Worm (Caenorhabditis elegans) whole organism, young adult: ENCODE data around the gene tag-243.

Experiments
- F10E7.11 ChIP-seq: sonication (generic microtip); optimal IDR thresholded peaks from 2 replicates; lab custom pipeline; 2017; ENCODE audit warnings: mild to moderate bottlenecking, missing genetic modification characterization, moderate library complexity, missing compliant biosample characterization
- F22D6.2 ChIP-seq: sonication (generic microtip); optimal IDR thresholded peaks from 2 replicates; lab custom pipeline; 2016; ENCODE audit warnings: mild to moderate bottlenecking, missing genetic modification characterization, missing compliant biosample characterization
- F33H1.4 ChIP-seq: fragments of 200-800 bp; sonication (Bioruptor generic); IDR thresholded peaks from 2 replicates; pipeline ENCODE4 v1.3.6; 2022; ENCODE audit warnings: missing genetic modification reagents, missing genetic modification characterization, missing compliant biosample characterization
- F57A8.1 ChIP-seq: fragments of 200-800 bp; sonication (Bioruptor generic); optimal IDR thresholded peaks from 2 replicates; lab custom pipeline; 2018; ENCODE audit warnings: mild to moderate bottlenecking, missing genetic modification characterization, moderate library complexity, missing compliant biosample characterization
- K11D2.4 ChIP-seq: fragments of 200-800 bp; sonication (Bioruptor generic); IDR thresholded peaks from 2 replicates; pipeline ENCODE4 v1.3.6; 2022; ENCODE audit warnings: missing genetic modification reagents, missing genetic modification characterization, missing compliant biosample characterization
- Y53F4B.3 ChIP-seq: fragments of 200-800 bp; sonication (Bioruptor generic); IDR thresholded peaks from 2 replicates; pipeline ENCODE4 v1.3.6; 2022; ENCODE audit warnings: missing genetic modification reagents, missing genetic modification characterization, missing compliant biosample characterization
- Y79H2A.3 ChIP-seq: fragments of 200-800 bp; sonication (Bioruptor generic); conservative IDR thresholded peaks from 2 replicates; pipeline ENCODE4 v1.3.6; 2022; ENCODE audit warnings: missing genetic modification reagents, missing genetic modification characterization, missing compliant biosample characterization
- Y95B8A.8 ChIP-seq: fragments of 200-800 bp; sonication (Bioruptor generic); IDR thresholded peaks from 2 replicates; pipeline ENCODE4 v1.3.6; 2022; ENCODE audit warnings: missing genetic modification reagents, missing genetic modification characterization, missing compliant biosample characterization
- attf-3 ChIP-seq: fragments of 200-800 bp; sonication (Bioruptor generic); conservative IDR thresholded peaks from 2 replicates; pipeline ENCODE4 v1.3.6; 2022; ENCODE audit warnings: missing genetic modification reagents, missing genetic modification characterization, missing compliant biosample characterization
- bed-1 ChIP-seq: fragments of 200-800 bp; sonication (Bioruptor generic); IDR thresholded peaks from 2 replicates; pipeline ENCODE4 v1.3.6; 2022; ENCODE audit warnings: missing genetic modification reagents, missing genetic modification characterization, missing compliant biosample characterization
- ceh-27 ChIP-seq: fragments of 200-800 bp; sonication (Bioruptor generic); optimal IDR thresholded peaks from 2 replicates; lab custom pipeline; 2018; ENCODE audit warnings: mild to moderate bottlenecking, missing genetic modification characterization, moderate library complexity, missing compliant biosample characterization
- ceh-40 ChIP-seq: fragments of 200-800 bp; sonication (Bioruptor generic); IDR thresholded peaks from 2 replicates; pipeline ENCODE4 v1.3.6; 2022; ENCODE audit warnings: missing genetic modification characterization, missing compliant biosample characterization
- die-1 ChIP-seq: sonication (generic microtip); optimal IDR thresholded peaks from 2 replicates; lab custom pipeline; 2016; ENCODE audit warnings: missing genotype, mild to moderate bottlenecking, missing genetic modification characterization, missing compliant biosample characterization
- dpff-1 ChIP-seq: sonication (generic microtip); optimal IDR thresholded peaks from 2 replicates; lab custom pipeline; 2017; ENCODE audit warnings: mild to moderate bottlenecking, missing genetic modification characterization, missing compliant biosample characterization
- fkh-3 ChIP-seq: sonication (generic microtip); optimal IDR thresholded peaks from 2 replicates; lab custom pipeline; 2016; ENCODE audit warnings: mild to moderate bottlenecking, missing genetic modification characterization, missing compliant biosample characterization
- hlh-26 ChIP-seq: fragments of 200-800 bp; sonication (Bioruptor generic); conservative IDR thresholded peaks from 2 replicates; pipeline ENCODE4 v1.3.6; 2022; ENCODE audit warnings: missing genetic modification reagents, missing genetic modification characterization, missing compliant biosample characterization
- hmg-1.2 ChIP-seq: fragments of 200-800 bp; sonication (Bioruptor generic); IDR thresholded peaks from 2 replicates; pipeline ENCODE4 v1.3.6; 2022; ENCODE audit warnings: missing genetic modification reagents, missing genetic modification characterization, missing compliant biosample characterization
- hrde-1 ChIP-seq: sonication (generic microtip); optimal IDR thresholded peaks from 2 replicates; lab custom pipeline; 2016; ENCODE audit warnings: missing genetic modification characterization, mild to moderate bottlenecking, missing compliant biosample characterization, moderate library complexity, missing genotype, missing genetic modification reagents, borderline replicate concordance
- let-607 ChIP-seq, 2 experiments: fragments of 200-800 bp in 1 of 2; sonication (Bioruptor generic) in 1 of 2; sonication (generic microtip) in 1 of 2; optimal IDR thresholded peaks; 2 replicates each; lab custom pipeline; 2016 to 2018; ENCODE audit warnings: mild to moderate bottlenecking in 2 of 2, missing compliant biosample characterization in 2 of 2, missing genetic modification characterization in 2 of 2, moderate library complexity in 2 of 2, missing genotype in 1 of 2
- lsl-1 ChIP-seq: fragments of 200-800 bp; sonication (Bioruptor generic); optimal IDR thresholded peaks from 2 replicates; lab custom pipeline; 2018; ENCODE audit warnings: mild to moderate bottlenecking, missing genetic modification characterization, moderate library complexity, missing compliant biosample characterization
- mcd-1 ChIP-seq: fragments of 200-800 bp; sonication (Bioruptor generic); IDR thresholded peaks from 2 replicates; pipeline ENCODE4 v1.3.6; 2022; ENCODE audit warnings: missing genetic modification reagents, missing genetic modification characterization, missing compliant biosample characterization
- mxl-1 ChIP-seq: sonication (generic microtip); optimal IDR thresholded peaks from 2 replicates; lab custom pipeline; 2016; ENCODE audit warnings: missing genetic modification characterization, missing compliant biosample characterization
- rcor-1 ChIP-seq: fragments of 200-800 bp; sonication (Bioruptor generic); IDR thresholded peaks from 2 replicates; pipeline ENCODE4 v1.3.6; 2022; ENCODE audit warnings: missing genetic modification reagents, missing genetic modification characterization, missing compliant biosample characterization
- rec-8 ChIP-seq, 2 experiments: sonication (generic microtip); optimal IDR thresholded peaks; 2 replicates each; lab custom pipeline; 2016; ENCODE audit warnings: mild to moderate bottlenecking in 2 of 2, missing genetic modification characterization in 2 of 2, missing genetic modification reagents in 2 of 2, missing genotype in 2 of 2, missing biosample characterization in 1 of 2, missing compliant biosample characterization in 1 of 2, moderate library complexity in 1 of 2
- repo-1 ChIP-seq: sonication (generic microtip); optimal IDR thresholded peaks from 2 replicates; lab custom pipeline; 2017; ENCODE audit warnings: mild to moderate bottlenecking, missing genetic modification characterization, missing compliant biosample characterization
- rpc-1 ChIP-seq, 2 experiments: fragments of 150-350 bp in 1 of 2; sonication (generic microtip) in 1 of 2; optimal IDR thresholded peaks; 2 replicates each; lab custom pipeline; 2014 to 2018; ENCODE audit warnings: missing biosample characterization in 1 of 2, missing genetic modification characterization in 1 of 2, missing genetic modification reagents in 1 of 2, missing genotype in 1 of 2
- snpc-1.3 ChIP-seq: sonication (generic microtip); optimal IDR thresholded peaks from 2 replicates; lab custom pipeline; 2017; ENCODE audit warnings: missing genetic modification characterization, mild to moderate bottlenecking, missing compliant biosample characterization, antibody characterized with exemption, moderate library complexity, missing genotype, missing genetic modification reagents; ENCODE audit not compliant: insufficient read depth
- snpc-3.4 ChIP-seq: sonication (generic microtip); optimal IDR thresholded peaks from 2 replicates; lab custom pipeline; 2017; ENCODE audit warnings: missing genetic modification characterization, mild to moderate bottlenecking, missing compliant biosample characterization, antibody characterized with exemption, moderate library complexity, missing genotype, missing genetic modification reagents
- snpc-4 ChIP-seq, 5 experiments: fragments of 150-350 bp in 1 of 5; sonication (generic microtip) in 4 of 5; optimal IDR thresholded peaks; 2 replicates each; lab custom pipeline; 2014 to 2018; ENCODE audit warnings: missing genetic modification characterization in 5 of 5, missing biosample characterization in 3 of 5, antibody characterized with exemption in 2 of 5, mild to moderate bottlenecking in 2 of 5, missing compliant biosample characterization in 2 of 5, missing genotype in 2 of 5, moderate library complexity in 2 of 5, missing genetic modification reagents in 1 of 5
- somi-1 ChIP-seq: fragments of 200-800 bp; sonication (Bioruptor generic); optimal IDR thresholded peaks from 2 replicates; lab custom pipeline; 2018; ENCODE audit warnings: mild to moderate bottlenecking, missing genetic modification characterization, missing compliant biosample characterization
- sptf-2 ChIP-seq: fragments of 200-800 bp; sonication (Bioruptor generic); optimal IDR thresholded peaks from 2 replicates; lab custom pipeline; 2018; ENCODE audit warnings: mild to moderate bottlenecking, missing genetic modification characterization, missing compliant biosample characterization
- xnd-1 ChIP-seq: sonication (generic microtip); optimal IDR thresholded peaks from 2 replicates; lab custom pipeline; 2016; ENCODE audit warnings: missing genotype, missing genetic modification reagents, missing genetic modification characterization, missing compliant biosample characterization
- ztf-26 ChIP-seq: sonication (generic microtip); optimal IDR thresholded peaks from 2 replicates; lab custom pipeline; 2017; ENCODE audit warnings: missing genetic modification characterization, missing compliant biosample characterization

The tag-243 gene

ce11 chrIII:4708909-4709308, 20.7 kb upstream of the tag-243 start, which contains the start of gene T04A8.18:
Gene T04A8.18, plus strand, starts transcription at chrIII:4709209.
- TF ChIP-seq die-1 (tag; lab: Kevin White, UChicago), result no peak
- TF ChIP-seq rpc-1 (optimal IDR thresholded peaks at IDR 0.05; lab: Kevin White, UChicago), result no peak
- no peak for TF ChIP-seq rpc-1 (tag; optimal IDR thresholded peaks at IDR 0.05; lab: Kevin White, UChicago)
- no peak for TF ChIP-seq somi-1 (GFP tag; lab: Kevin White, UChicago)

ce11 chrIII:4706678-4707077, 18.4 kb upstream of the tag-243 start, which contains the start of gene T04A8.13:
Gene T04A8.13, plus strand, starts transcription at chrIII:4706978.
- TF ChIP-seq F57A8.1 (GFP tag; lab: Kevin White, UChicago) (no peak), attf-3 (GFP tag; lab: Robert Waterston, UW) (no peak), F22D6.2 (tag; lab: Kevin White, UChicago) (no peak), Y95B8A.8 (GFP tag; lab: Robert Waterston, UW) (no peak), ztf-26 (no peak), bed-1 (GFP tag; lab: Robert Waterston, UW) (no peak), fkh-3 (tag; lab: Kevin White, UChicago) (no peak)

ce11 chrIII:4705207-4705606, 17.0 kb upstream of the tag-243 start, which contains the start of gene pgap-2:
Gene pgap-2, plus strand, starts transcription at chrIII:4705507.
- no peak for TF ChIP-seq xnd-1
- no peak for TF ChIP-seq K11D2.4 (GFP tag; lab: Robert Waterston, UW)
- TF ChIP-seq ceh-40 (GFP tag; lab: Robert Waterston, UW), result no peak
- no peak for TF ChIP-seq sptf-2 (GFP tag; lab: Kevin White, UChicago)
- TF ChIP-seq F10E7.11, result no peak
- TF ChIP-seq let-607 (tag; optimal IDR thresholded peaks at IDR 0.05; lab: Kevin White, UChicago), result no peak
- TF ChIP-seq rcor-1 (GFP tag; lab: Robert Waterston, UW), result no peak

ce11 chrIII:4703932-4704454, 15.7 kb upstream of the tag-243 start, which contains the start of the genes clp-2 and mrpl-16:
Gene clp-2, minus strand, starts transcription at chrIII:4704025.
Gene mrpl-16, plus strand, starts transcription at chrIII:4704404.
- TF ChIP-seq Y79H2A.3 (GFP tag; lab: Robert Waterston, UW) (no peak), hrde-1 (tag; lab: Kevin White, UChicago) (no peak), mcd-1 (GFP tag; lab: Robert Waterston, UW) (peak; percentile 51; the same call in 1 of the 2 replicates), F33H1.4 (peak; percentile 14; the same call in 1 of the 2 replicates), F57A8.1 (GFP tag; lab: Kevin White, UChicago) (no peak), Y53F4B.3 (GFP tag; lab: Robert Waterston, UW) (no peak), snpc-3.4 (tag; lab: Kevin White, UChicago) (no peak), lsl-1 (peak; percentile 24), hmg-1.2 (GFP tag; lab: Robert Waterston, UW) (peak; percentile 96)

ce11 chrIII:4699922-4700321, 11.7 kb upstream of the tag-243 start, which contains the start of gene sel-13:
Gene sel-13, minus strand, starts transcription at chrIII:4700224.
- no peak for TF ChIP-seq hmg-1.2 (GFP tag; lab: Robert Waterston, UW)
- TF ChIP-seq hlh-26 (GFP tag; lab: Robert Waterston, UW), result no peak
- no peak for TF ChIP-seq mxl-1
- no peak for TF ChIP-seq ceh-27 (GFP tag; lab: Kevin White, UChicago)
- TF ChIP-seq rec-8 (tag; optimal IDR thresholded peaks at IDR 0.05; lab: Kevin White, UChicago), result no peak
- no peak for TF ChIP-seq dpff-1
- no peak for TF ChIP-seq repo-1
- TF ChIP-seq snpc-1.3 (tag; lab: Kevin White, UChicago), result no peak
- no peak for TF ChIP-seq attf-3 (GFP tag; lab: Robert Waterston, UW)
- TF ChIP-seq snpc-4 (GFP tag; optimal IDR thresholded peaks at IDR 0.05; lab: Kevin White, UChicago), result no peak
- TF ChIP-seq snpc-4 (tag; optimal IDR thresholded peaks at IDR 0.05; lab: Kevin White, UChicago), result no peak
